Fruit fly (Drosophila melanogaster) whole organism, adult: ENCODE measurements around the gene TrpA1.

ENCODE experiments used
- CG14711 ChIP-seq: fragments of 200-800 bp; sonication (Bioruptor generic); optimal IDR thresholded peaks from 2 replicates; lab custom pipeline; 2018; ENCODE audit warnings: missing biosample characterization, mild to moderate bottlenecking, missing genetic modification characterization, moderate library complexity
- Clk ChIP-seq: fragments of 200-800 bp; sonication (Bioruptor generic); optimal IDR thresholded peaks from 2 replicates; lab custom pipeline; 2017; ENCODE audit warnings: missing biosample characterization, missing genetic modification characterization
- kay ChIP-seq: fragments of 200-800 bp; sonication (Bioruptor generic); peaks from one replicate; lab custom pipeline; 2016; ENCODE audit warnings: missing biosample characterization, missing genetic modification characterization, borderline replicate concordance
- toe ChIP-seq: fragments of 200-800 bp; sonication (Bioruptor generic); optimal IDR thresholded peaks from 2 replicates; lab custom pipeline; 2016; ENCODE audit warnings: missing biosample characterization, missing genetic modification characterization

DNA sequence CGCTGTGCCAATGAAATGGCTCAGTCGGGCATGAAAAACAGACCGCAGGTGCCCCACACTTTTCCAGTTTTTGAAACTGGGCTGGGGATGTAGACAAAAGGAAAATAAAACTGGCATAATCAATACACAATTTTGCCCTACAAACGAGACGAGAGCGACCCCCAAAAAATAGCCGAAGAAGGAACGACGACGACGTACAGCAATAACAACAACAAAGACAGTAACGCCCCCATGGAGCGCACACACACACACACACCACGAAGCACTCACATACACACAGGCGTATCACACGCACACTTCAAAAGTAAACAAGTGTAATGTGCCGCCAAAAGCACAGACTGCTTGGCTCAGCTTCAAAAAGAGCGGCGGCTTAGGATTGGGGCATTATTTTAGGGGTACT, 46.5 kb upstream of the TrpA1 start:
- TF ChIP-seq CG14711 (no peak), Clk (GFP tag; lab: Kevin White, UChicago) (no peak), kay (GFP tag; lab: Kevin White, UChicago) (no peak), toe (no peak)
